Fruit fly (Drosophila melanogaster) whole organism, embryonic: ENCODE results near the gene CG14431.

Source experiments
- Adf1 ChIP-seq: fragments of 200-800 bp; sonication (Bioruptor generic); IDR thresholded peaks from 2 replicates; pipeline ENCODE4 v1.3.6; 2022; ENCODE audit warnings: missing biosample characterization, missing genetic modification characterization
- CG10267 ChIP-seq: fragments of 200-800 bp; sonication (Bioruptor generic); optimal IDR thresholded peaks from 2 replicates; lab custom pipeline; 2018; ENCODE audit warnings: missing biosample characterization, mild to moderate bottlenecking, missing genetic modification characterization, moderate library complexity
- CG10959 ChIP-seq: fragments of 200-800 bp; sonication (Bioruptor generic); IDR thresholded peaks from 2 replicates; pipeline ENCODE4 v1.3.6; 2022; ENCODE audit warnings: missing biosample characterization, missing genetic modification characterization
- CG11247 ChIP-seq: fragments of 200-800 bp; sonication (Bioruptor generic); IDR thresholded peaks from 2 replicates; pipeline ENCODE4 v1.3.6; 2022; ENCODE audit warnings: missing biosample characterization, missing genetic modification characterization
- CG12219 ChIP-seq: fragments of 200-800 bp; sonication (Bioruptor generic); optimal IDR thresholded peaks from 3 replicates; lab custom pipeline; 2018; ENCODE audit warnings: missing biosample characterization, mild to moderate bottlenecking, missing genetic modification characterization
- CG13296 ChIP-seq: fragments of 200-800 bp; sonication (Bioruptor generic); optimal IDR thresholded peaks from 3 replicates; lab custom pipeline; 2018; ENCODE audit warnings: missing biosample characterization, mild to moderate bottlenecking, missing genetic modification characterization
- CG14667 ChIP-seq: fragments of 200-800 bp; sonication (Bioruptor generic); IDR thresholded peaks from 2 replicates; pipeline ENCODE4 v1.3.6; 2022; ENCODE audit warnings: missing biosample characterization, missing genetic modification characterization
- CG16815 ChIP-seq: fragments of 200-800 bp; sonication (Bioruptor generic); optimal IDR thresholded peaks from 3 replicates; lab custom pipeline; 2017; ENCODE audit warnings: missing biosample characterization, mild to moderate bottlenecking, missing genetic modification characterization
- CG17568 ChIP-seq: fragments of 200-800 bp; sonication (Bioruptor generic); optimal IDR thresholded peaks from 2 replicates; lab custom pipeline; 2018; ENCODE audit warnings: missing biosample characterization, mild to moderate bottlenecking, missing genetic modification characterization, moderate library complexity
- CG17829 ChIP-seq: fragments of 200-800 bp; optimal IDR thresholded peaks from 2 replicates; lab custom pipeline; 2019; ENCODE audit warnings: missing biosample characterization, mild to moderate bottlenecking, missing genetic modification characterization, moderate library complexity
- CG31224 ChIP-seq: fragments of 200-800 bp; sonication (Bioruptor generic); IDR thresholded peaks from 2 replicates; pipeline ENCODE4 v1.3.6; 2022; ENCODE audit warnings: missing biosample characterization, missing genetic modification characterization
- CG31365 ChIP-seq: fragments of 200-800 bp; sonication (Bioruptor generic); optimal IDR thresholded peaks from 2 replicates; lab custom pipeline; 2018; ENCODE audit warnings: missing biosample characterization, mild to moderate bottlenecking, missing genetic modification characterization
- CG3407 ChIP-seq: fragments of 200-800 bp; sonication (Bioruptor generic); optimal IDR thresholded peaks from 2 replicates; lab custom pipeline; 2018; ENCODE audit warnings: missing biosample characterization, mild to moderate bottlenecking, missing genetic modification characterization
- CG34376 ChIP-seq: fragments of 200-800 bp; sonication (Bioruptor generic); optimal IDR thresholded peaks from 2 replicates; lab custom pipeline; 2018; ENCODE audit warnings: missing biosample characterization, mild to moderate bottlenecking, missing genetic modification characterization
- CG4282 ChIP-seq: fragments of 200-800 bp; sonication (Bioruptor generic); optimal IDR thresholded peaks from 2 replicates; lab custom pipeline; 2016; ENCODE audit warnings: missing biosample characterization, missing genetic modification characterization
- CG6854 ChIP-seq: fragments of 200-800 bp; sonication (Bioruptor generic); optimal IDR thresholded peaks from 3 replicates; lab custom pipeline; 2017; ENCODE audit warnings: missing biosample characterization, mild to moderate bottlenecking, missing genetic modification characterization
- CG7556 ChIP-seq: fragments of 200-800 bp; sonication (Bioruptor generic); optimal IDR thresholded peaks from 2 replicates; lab custom pipeline; 2017; ENCODE audit warnings: missing biosample characterization, mild to moderate bottlenecking, missing genetic modification characterization
- CG8359 ChIP-seq: fragments of 200-800 bp; sonication (Bioruptor generic); optimal IDR thresholded peaks from 2 replicates; lab custom pipeline; 2017; ENCODE audit warnings: missing biosample characterization, mild to moderate bottlenecking, missing genetic modification characterization, borderline replicate concordance
- CrebB ChIP-seq: fragments of 200-800 bp; sonication (Bioruptor generic); optimal IDR thresholded peaks from 3 replicates; lab custom pipeline; 2018; ENCODE audit warnings: missing biosample characterization, mild to moderate bottlenecking, missing genetic modification characterization
- Dip3 ChIP-seq: fragments of 200-800 bp; sonication (Bioruptor generic); optimal IDR thresholded peaks from 3 replicates; lab custom pipeline; 2016; ENCODE audit warnings: missing biosample characterization, missing genetic modification characterization
- Drgx ChIP-seq: fragments of 200-800 bp; sonication (Bioruptor generic); IDR thresholded peaks from 2 replicates; pipeline ENCODE4 v1.3.6; 2022; ENCODE audit warnings: missing biosample characterization, missing genetic modification characterization
- ERR ChIP-seq: fragments of 200-800 bp; sonication (Bioruptor generic); optimal IDR thresholded peaks from 2 replicates; lab custom pipeline; 2016; ENCODE audit warnings: missing biosample characterization, missing genetic modification characterization
- HmgD ChIP-seq: fragments of 200-800 bp; sonication (Bioruptor generic); optimal IDR thresholded peaks from 3 replicates; lab custom pipeline; 2016; ENCODE audit warnings: missing biosample characterization, missing genetic modification characterization
- HmgZ ChIP-seq: fragments of 200-800 bp; sonication (Bioruptor generic); optimal IDR thresholded peaks from 2 replicates; lab custom pipeline; 2018; ENCODE audit warnings: missing biosample characterization, mild to moderate bottlenecking, missing genetic modification characterization
- Hmx ChIP-seq: fragments of 200-800 bp; sonication (Bioruptor generic); optimal IDR thresholded peaks from 2 replicates; lab custom pipeline; 2016; ENCODE audit warnings: missing biosample characterization, missing genetic modification characterization
- Kr ChIP-seq: fragments of 200-800 bp; sonication (Bioruptor generic); optimal IDR thresholded peaks from 2 replicates; lab custom pipeline; 2017; ENCODE audit warnings: missing biosample characterization, mild to moderate bottlenecking, missing genetic modification characterization
- Lhr ChIP-seq: fragments of 200-800 bp; sonication (Bioruptor generic); optimal IDR thresholded peaks from 3 replicates; lab custom pipeline; 2017; ENCODE audit warnings: mild to moderate bottlenecking, missing biosample characterization, missing genetic modification reagents, missing genetic modification characterization
- MBD-R2 ChIP-seq: fragments of 200-800 bp; sonication (Bioruptor generic); IDR thresholded peaks from 2 replicates; pipeline ENCODE4 v1.3.6; 2022; ENCODE audit warnings: missing biosample characterization, missing genetic modification characterization
- NC2α ChIP-seq: fragments of 200-800 bp; sonication (Bioruptor generic); optimal IDR thresholded peaks from 2 replicates; lab custom pipeline; 2016; ENCODE audit warnings: missing biosample characterization, missing genetic modification characterization
- Nf-YB ChIP-seq: fragments of 200-800 bp; sonication (Bioruptor generic); optimal IDR thresholded peaks from 3 replicates; lab custom pipeline; 2019; ENCODE audit warnings: missing biosample characterization, mild to moderate bottlenecking, missing genetic modification characterization, moderate library complexity
- NfI ChIP-seq: fragments of 200-800 bp; sonication (Bioruptor generic); optimal IDR thresholded peaks from 3 replicates; lab custom pipeline; 2018; ENCODE audit warnings: missing biosample characterization, mild to moderate bottlenecking, missing genetic modification characterization, moderate library complexity
- Optix ChIP-seq: fragments of 200-800 bp; sonication (Bioruptor generic); IDR thresholded peaks from 3 replicates; pipeline ENCODE4 v1.3.6; 2022; ENCODE audit warnings: missing biosample characterization, missing genetic modification characterization
- Spps ChIP-seq: fragments of 200-800 bp; sonication (Bioruptor generic); optimal IDR thresholded peaks from 2 replicates; lab custom pipeline; 2018; ENCODE audit warnings: missing biosample characterization, mild to moderate bottlenecking, missing genetic modification characterization
- Usf ChIP-seq: fragments of 200-800 bp; sonication (Bioruptor generic); optimal IDR thresholded peaks from 2 replicates; lab custom pipeline; 2017; ENCODE audit warnings: missing genotype, missing biosample characterization, missing genetic modification characterization
- YL-1 ChIP-seq: fragments of 200-800 bp; sonication (Bioruptor generic); optimal IDR thresholded peaks from 3 replicates; lab custom pipeline; 2017; ENCODE audit warnings: missing biosample characterization, mild to moderate bottlenecking, missing genetic modification characterization
- al ChIP-seq: fragments of 200-800 bp; sonication (Bioruptor generic); IDR thresholded peaks from 2 replicates; pipeline ENCODE4 v1.3.6; 2022; ENCODE audit warnings: missing biosample characterization, missing genetic modification characterization
- bbx ChIP-seq: fragments of 200-800 bp; sonication (Bioruptor generic); IDR thresholded peaks from 2 replicates; pipeline ENCODE4 v1.3.6; 2022; ENCODE audit warnings: missing biosample characterization, missing genetic modification characterization; ENCODE audit not compliant: partially characterized antibody
- corto ChIP-seq: fragments of 200-800 bp; sonication (Bioruptor generic); optimal IDR thresholded peaks from 2 replicates; lab custom pipeline; 2016; ENCODE audit warnings: missing biosample characterization, mild to moderate bottlenecking, missing genetic modification characterization, moderate library complexity
- hth ChIP-seq: fragments of >200 bp; optimal IDR thresholded peaks from 2 replicates; lab custom pipeline; 2017; ENCODE audit warnings: inconsistent platforms
- kay ChIP-seq: fragments of 200-800 bp; sonication (Bioruptor generic); optimal IDR thresholded peaks from 2 replicates; lab custom pipeline; 2016; ENCODE audit warnings: missing biosample characterization, missing genetic modification characterization
- lmd ChIP-seq: fragments of 200-800 bp; sonication (Bioruptor generic); IDR thresholded peaks from 2 replicates; pipeline ENCODE4 v1.3.6; 2022; ENCODE audit warnings: missing biosample characterization, missing genetic modification characterization
- oc ChIP-seq: fragments of 200-800 bp; sonication (Bioruptor generic); optimal IDR thresholded peaks from 2 replicates; lab custom pipeline; 2018; ENCODE audit warnings: missing biosample characterization, mild to moderate bottlenecking, missing genetic modification characterization, moderate library complexity
- ranshi ChIP-seq: fragments of 200-800 bp; sonication (Bioruptor generic); IDR thresholded peaks from 2 replicates; pipeline ENCODE4 v1.3.6; 2022; ENCODE audit warnings: missing biosample characterization, missing genetic modification characterization
- schlank ChIP-seq: fragments of 200-800 bp; sonication (Bioruptor generic); optimal IDR thresholded peaks from 2 replicates; lab custom pipeline; 2018; ENCODE audit warnings: missing biosample characterization, mild to moderate bottlenecking, missing genetic modification characterization
- sim ChIP-seq: fragments of 200-800 bp; sonication (Bioruptor generic); IDR thresholded peaks from 2 replicates; pipeline ENCODE4 v1.3.6; 2022; ENCODE audit warnings: missing biosample characterization, missing genetic modification characterization
- sima ChIP-seq: fragments of 200-800 bp; sonication (Bioruptor generic); optimal IDR thresholded peaks from 2 replicates; lab custom pipeline; 2016; ENCODE audit warnings: missing biosample characterization, missing genetic modification characterization
- stwl ChIP-seq: fragments of 200-800 bp; sonication (Bioruptor generic); optimal IDR thresholded peaks from 3 replicates; lab custom pipeline; 2018; ENCODE audit warnings: missing biosample characterization, mild to moderate bottlenecking, missing genetic modification characterization, moderate library complexity
- sug ChIP-seq: fragments of 200-800 bp; optimal IDR thresholded peaks from 2 replicates; lab custom pipeline; 2019; ENCODE audit warnings: missing biosample characterization, mild to moderate bottlenecking, missing genetic modification characterization, moderate library complexity
- tll ChIP-seq, 2 experiments: fragments of 200-800 bp in 1 of 2; fragments of >200 bp in 1 of 2; sonication (Bioruptor generic) in 1 of 2; optimal IDR thresholded peaks; 2 replicates each; lab custom pipeline; 2017 to 2019; ENCODE audit warnings: missing biosample characterization in 2 of 2, missing genetic modification characterization in 2 of 2, mild to moderate bottlenecking in 1 of 2, moderate library complexity in 1 of 2
- tna ChIP-seq: fragments of 200-800 bp; sonication (Bioruptor generic); IDR thresholded peaks from 2 replicates; pipeline ENCODE4 v1.3.6; 2022; ENCODE audit warnings: missing biosample characterization, missing genetic modification characterization; ENCODE audit not compliant: partially characterized antibody

Gene CG14431

DNA sequence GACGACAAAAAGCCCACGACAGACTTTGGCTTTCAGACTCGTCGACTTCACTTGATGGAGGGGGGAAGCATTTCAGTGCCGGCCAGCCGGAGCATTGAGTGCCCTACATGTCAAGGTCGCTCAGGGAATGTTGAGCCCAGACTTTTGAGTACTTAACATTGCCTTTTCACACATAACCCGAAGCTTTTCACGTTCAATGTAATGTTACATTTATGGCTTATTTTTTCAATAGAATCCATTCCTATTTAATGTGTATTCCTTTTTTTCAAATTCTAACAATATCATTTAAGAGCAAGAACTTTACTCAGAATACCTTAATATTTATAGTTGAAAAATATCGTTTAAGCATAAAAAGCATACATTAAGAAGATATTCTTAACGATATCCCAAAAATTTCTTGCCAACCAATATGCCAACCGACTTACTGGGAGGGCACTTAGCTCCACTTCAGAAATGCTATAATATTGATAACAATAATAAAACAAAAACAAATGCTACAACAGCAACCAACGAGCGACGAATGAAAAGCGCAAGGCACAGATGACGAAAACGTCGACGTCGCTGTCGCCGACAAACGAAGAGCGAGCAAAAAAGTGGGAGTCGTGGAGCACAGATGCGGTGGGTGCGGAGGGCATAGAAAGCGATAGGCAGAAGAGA lies 48.2 kb upstream of the CG14431 start (continued):
- TF ChIP-seq Drgx, result peak; percentile 44
- no peak for TF ChIP-seq Nf-YB
- peak; percentile 56; the same call in 1 of the 2 replicates for TF ChIP-seq CG31224 (GFP tag; lab: Robert Waterston, UW)
- no peak for TF ChIP-seq CG31365
- TF ChIP-seq al (GFP tag; lab: Robert Waterston, UW), result peak; percentile 78
- TF ChIP-seq hth, result no peak
- TF ChIP-seq Usf (GFP tag; lab: Kevin White, UChicago), result peak; percentile 33
- 0 out of 2 replicates have a peak, but pooled peaks have one; percentile 5 for TF ChIP-seq sim (GFP tag; lab: Robert Waterston, UW)
- no peak for TF ChIP-seq CG16815
- TF ChIP-seq CG14667 (GFP tag; lab: Robert Waterston, UW), result 0 out of 2 replicates have a peak, but pooled peaks have one; percentile 44
- TF ChIP-seq CG17829 (tag; lab: Kevin White, UChicago), result peak; percentile 76
- no peak for TF ChIP-seq CG4282 (GFP tag; lab: Kevin White, UChicago)
- no peak for TF ChIP-seq Kr (GFP tag; lab: Kevin White, UChicago)
- TF ChIP-seq CG8359 (GFP tag; lab: Kevin White, UChicago), result peak; percentile 59
- TF ChIP-seq YL-1 (GFP tag; lab: Kevin White, UChicago), result no peak
- TF ChIP-seq kay (GFP tag; lab: Kevin White, UChicago), result peak; percentile 49
- TF ChIP-seq Dip3 (GFP tag; lab: Kevin White, UChicago), result peak; percentile 82
- TF ChIP-seq Spps (tag; lab: Kevin White, UChicago), result peak; percentile 52
- TF ChIP-seq CG11247 (GFP tag; lab: Robert Waterston, UW), result peak; percentile 64
- no peak for TF ChIP-seq oc (tag; lab: Kevin White, UChicago)
- peak; percentile 43 for TF ChIP-seq sima (GFP tag; lab: Kevin White, UChicago)
- TF ChIP-seq tna (GFP tag; lab: Robert Waterston, UW), result no peak
- peak; percentile 52; the same call in 1 of the 3 replicates for TF ChIP-seq Optix (GFP tag; lab: Robert Waterston, UW)
- peak; percentile 66 for TF ChIP-seq CG13296 (GFP tag; lab: Kevin White, UChicago)
- TF ChIP-seq Adf1 (GFP tag; lab: Robert Waterston, UW), result peak; percentile 88
- no peak for TF ChIP-seq stwl (tag; lab: Kevin White, UChicago)
- TF ChIP-seq corto (GFP tag; lab: Kevin White, UChicago), result peak; percentile 21
- TF ChIP-seq HmgD (GFP tag; lab: Kevin White, UChicago), result no peak
- no peak for TF ChIP-seq CrebB (tag; lab: Kevin White, UChicago)
- TF ChIP-seq CG34376 (GFP tag; lab: Kevin White, UChicago), result peak; percentile 76
- TF ChIP-seq ERR (GFP tag; lab: Kevin White, UChicago), result peak; percentile 61
- no peak for TF ChIP-seq CG10959 (GFP tag; lab: Robert Waterston, UW)
- TF ChIP-seq MBD-R2 (GFP tag; lab: Robert Waterston, UW), result 0 out of 2 replicates have a peak, but pooled peaks have one; percentile 16
- peak; percentile 72 for TF ChIP-seq CG7556 (GFP tag; lab: Kevin White, UChicago)
- TF ChIP-seq CG10267 (tag; lab: Kevin White, UChicago), result peak; percentile 74
- peak; percentile 56; the same call in 1 of the 2 replicates for TF ChIP-seq ranshi (GFP tag; lab: Robert Waterston, UW)
- TF ChIP-seq bbx (GFP tag; lab: Robert Waterston, UW), result no peak
- peak; percentile 25 for TF ChIP-seq sug (tag; lab: Kevin White, UChicago)
- peak; percentile 61 for TF ChIP-seq CG12219 (GFP tag; lab: Kevin White, UChicago)
- TF ChIP-seq schlank (tag; lab: Kevin White, UChicago), result no peak
- no peak for TF ChIP-seq NfI (GFP tag; lab: Kevin White, UChicago)
- peak; percentile 82 for TF ChIP-seq Hmx
- no peak for TF ChIP-seq tll (GFP tag; optimal IDR thresholded peaks at IDR 0.05; lab: Kevin White, UChicago)
- peak; percentile 84 for TF ChIP-seq lmd
- no peak for TF ChIP-seq CG3407 (GFP tag; lab: Kevin White, UChicago)
- no peak for TF ChIP-seq Lhr (GFP tag; lab: Kevin White, UChicago)
- TF ChIP-seq CG17568, result no peak
- TF ChIP-seq HmgZ (tag; lab: Kevin White, UChicago), result no peak
- peak; percentile 81 for TF ChIP-seq CG6854 (GFP tag; lab: Kevin White, UChicago)
- no peak for TF ChIP-seq NC2α (GFP tag; lab: Kevin White, UChicago)
